Worm (Caenorhabditis elegans): ENCODE data around the gene K10H10.12.

ce11 chrII:14502997-14503396 is 3.1 kb downstream of the K10H10.12 start, which contains the start of gene K10H10.6:
- TF ChIP-seq snpc-4 (tag; optimal IDR thresholded peaks at IDR 0.05), result no peak
- no peak for TF ChIP-seq zag-1 (tag; optimal IDR thresholded peaks at IDR 0.05)
- no peak for TF ChIP-seq unc-39 (tag; optimal IDR thresholded peaks at IDR 0.05)
- TF ChIP-seq nhr-77 (tag; optimal IDR thresholded peaks at IDR 0.05), result no peak
- TF ChIP-seq skn-1 (tag; optimal IDR thresholded peaks at IDR 0.05), result no peak
- TF ChIP-seq lin-13 (GFP tag; optimal IDR thresholded peaks at IDR 0.05), result no peak
- no peak for TF ChIP-seq lsy-2 (tag; optimal IDR thresholded peaks at IDR 0.05)
- TF ChIP-seq fos-1 (tag; optimal IDR thresholded peaks at IDR 0.05), result no peak

Measured in whole organism, L2 larva.